Fruit fly (Drosophila melanogaster) whole organism, embryonic: ENCODE data around the gene DZIP1.

ENCODE experiments used
- Awh ChIP-seq: fragments of 200-800 bp; sonication (Bioruptor generic); IDR thresholded peaks from 2 replicates; pipeline ENCODE4, ENCODE4 v1.3.6; 2022; ENCODE audit warnings: missing biosample characterization, missing genetic modification characterization
- BtbVII ChIP-seq: fragments of 200-800 bp; sonication (Bioruptor generic); optimal IDR thresholded peaks from 3 replicates; lab custom pipeline; 2017; ENCODE audit warnings: missing biosample characterization, mild to moderate bottlenecking, missing genetic modification characterization
- CG1233 ChIP-seq: fragments of 200-800 bp; sonication (Bioruptor generic); optimal IDR thresholded peaks from 4 replicates; lab custom pipeline; 2018; ENCODE audit warnings: missing biosample characterization, mild to moderate bottlenecking, missing genetic modification characterization
- CG17328 ChIP-seq: fragments of 200-800 bp; sonication (Bioruptor generic); IDR thresholded peaks from 2 replicates; pipeline ENCODE4 v1.3.6; 2022; ENCODE audit warnings: missing biosample characterization, missing genetic modification characterization
- CG8478 ChIP-seq: fragments of >200 bp; optimal IDR thresholded peaks from 2 replicates; lab custom pipeline; 2018
- GATAe ChIP-seq: fragments of 200-800 bp; sonication (Bioruptor generic); conservative IDR thresholded peaks from 2 replicates; pipeline ENCODE4 v1.3.6; 2022; ENCODE audit warnings: missing biosample characterization, missing genetic modification characterization
- cwo ChIP-seq: fragments of 200-800 bp; sonication (Bioruptor generic); optimal IDR thresholded peaks from 3 replicates; lab custom pipeline; 2017; ENCODE audit warnings: missing biosample characterization, missing genetic modification characterization, mild to moderate bottlenecking, moderate library complexity, missing genetic modification reagents
- da ChIP-seq: fragments of 200-800 bp; sonication (Bioruptor generic); optimal IDR thresholded peaks from 2 replicates; lab custom pipeline; 2016; ENCODE audit warnings: missing biosample characterization, missing genetic modification characterization
- slou ChIP-seq: fragments of 200-800 bp; sonication (Bioruptor generic); optimal IDR thresholded peaks from 3 replicates; lab custom pipeline; 2016; ENCODE audit warnings: missing biosample characterization, missing genetic modification characterization
- tx ChIP-seq: fragments of 200-800 bp; sonication (Bioruptor generic); optimal IDR thresholded peaks from 2 replicates; lab custom pipeline; 2016; ENCODE audit warnings: missing biosample characterization, missing genetic modification characterization

- TF ChIP-seq GATAe (GFP tag; lab: Robert Waterston, UW) = no peak
- TF ChIP-seq CG17328 (GFP tag; lab: Robert Waterston, UW) = no peak
- TF ChIP-seq slou = no peak
- TF ChIP-seq Awh (GFP tag; lab: Robert Waterston, UW) = no peak
- no peak for TF ChIP-seq BtbVII (GFP tag; lab: Kevin White, UChicago)
- TF ChIP-seq da (GFP tag; lab: Kevin White, UChicago) = no peak
- TF ChIP-seq cwo (GFP tag; lab: Kevin White, UChicago) = no peak
- TF ChIP-seq tx (GFP tag; lab: Kevin White, UChicago) = no peak
- no peak for TF ChIP-seq CG1233 (GFP tag; lab: Kevin White, UChicago)
- TF ChIP-seq CG8478 (lab: Kevin White, UChicago) = no peak
Measured at dm6 chr3R:24548216-24548615, 33.1 kb downstream of the DZIP1 start.
